Worm (Caenorhabditis elegans) whole organism, L3 larva: ENCODE data around the gene fax-1.

ENCODE experiments used
- R02D3.7 ChIP-seq: fragments of 150-350 bp; optimal IDR thresholded peaks from 2 replicates; lab custom pipeline; 2014; ENCODE audit warnings: missing biosample characterization, missing genetic modification characterization
- ZK546.5 ChIP-seq: sonication (generic microtip); optimal IDR thresholded peaks from 2 replicates; lab custom pipeline; 2017; ENCODE audit warnings: missing biosample characterization, missing genetic modification characterization
- aly-2 ChIP-seq: fragments of 150-350 bp; optimal IDR thresholded peaks from 2 replicates; lab custom pipeline; 2014; ENCODE audit warnings: missing biosample characterization, missing genetic modification characterization
- ama-1 ChIP-seq: fragments of 150-350 bp; optimal IDR thresholded peaks from 2 replicates; lab custom pipeline; 2018
- ceh-16 ChIP-seq: sonication (generic microtip); optimal IDR thresholded peaks from 2 replicates; lab custom pipeline; 2017; ENCODE audit warnings: missing biosample characterization, missing genetic modification characterization
- ceh-28 ChIP-seq: fragments of 150-350 bp; optimal IDR thresholded peaks from 2 replicates; lab custom pipeline; 2014; ENCODE audit warnings: missing biosample characterization, missing genetic modification reagents, missing genetic modification characterization
- ceh-82 ChIP-seq: fragments of 150-350 bp; optimal IDR thresholded peaks from 2 replicates; lab custom pipeline; 2014; ENCODE audit warnings: missing biosample characterization, missing genetic modification characterization
- ceh-9 ChIP-seq: sonication (generic microtip); optimal IDR thresholded peaks from 2 replicates; lab custom pipeline; 2018; ENCODE audit warnings: missing biosample characterization, missing genetic modification characterization
- egl-27 ChIP-seq: sonication (generic microtip); optimal IDR thresholded peaks from 4 replicates; lab custom pipeline; 2017; ENCODE audit warnings: missing biosample characterization, missing genetic modification reagents, missing genetic modification characterization
- egl-5 ChIP-seq: fragments of 150-350 bp; optimal IDR thresholded peaks from 2 replicates; lab custom pipeline; 2017; ENCODE audit warnings: missing biosample characterization, missing genetic modification reagents, missing genetic modification characterization, inconsistent platforms
- elt-1 ChIP-seq: fragments of 150-350 bp; optimal IDR thresholded peaks from 2 replicates; lab custom pipeline; 2014; ENCODE audit warnings: missing biosample characterization, missing genetic modification characterization
- elt-2 ChIP-seq: sonication (generic microtip); optimal IDR thresholded peaks from 2 replicates; lab custom pipeline; 2016; ENCODE audit warnings: missing genetic modification reagents, mild to moderate bottlenecking, missing genetic modification characterization, missing compliant biosample characterization
- elt-3 ChIP-seq, 3 experiments: fragments of 150-350 bp in 1 of 3; sonication (generic microtip) in 2 of 3; optimal IDR thresholded peaks; 2 replicates in 2 of 3; 4 replicates in 1 of 3; lab custom pipeline; 2014 to 2017; ENCODE audit warnings: missing biosample characterization in 3 of 3, missing genetic modification characterization in 3 of 3
- eor-1 ChIP-seq, 2 experiments: fragments of 150-350 bp; optimal IDR thresholded peaks; 2 replicates each; lab custom pipeline; 2014 to 2018; ENCODE audit warnings: missing biosample characterization in 2 of 2, missing genetic modification characterization in 2 of 2
- fkh-10 ChIP-seq: sonication (generic microtip); optimal IDR thresholded peaks from 2 replicates; lab custom pipeline; 2017; ENCODE audit warnings: missing biosample characterization, missing genetic modification reagents, missing genetic modification characterization
- hmg-11 ChIP-seq: sonication (generic microtip); optimal IDR thresholded peaks from 2 replicates; lab custom pipeline; 2016; ENCODE audit warnings: missing genetic modification characterization, missing compliant biosample characterization
- lsy-12 ChIP-seq: sonication (generic microtip); optimal IDR thresholded peaks from 2 replicates; lab custom pipeline; 2016; ENCODE audit warnings: mild to moderate bottlenecking, missing genetic modification characterization, missing compliant biosample characterization
- mdl-1 ChIP-seq: fragments of 150-350 bp; optimal IDR thresholded peaks from 2 replicates; lab custom pipeline; 2014; ENCODE audit warnings: missing biosample characterization, missing genetic modification characterization
- mml-1 ChIP-seq: fragments of 150-350 bp; sonication (generic microtip); optimal IDR thresholded peaks from 3 replicates; lab custom pipeline; 2014; ENCODE audit warnings: missing biosample characterization, missing genetic modification characterization
- nfya-1 ChIP-seq: sonication (generic microtip); optimal IDR thresholded peaks from 2 replicates; lab custom pipeline; 2017; ENCODE audit warnings: missing genetic modification characterization, mild to moderate bottlenecking, missing compliant biosample characterization, antibody characterized with exemption, moderate library complexity; ENCODE audit not compliant: insufficient read depth
- nhr-12 ChIP-seq: fragments of 150-350 bp; optimal IDR thresholded peaks from 2 replicates; lab custom pipeline; 2014; ENCODE audit warnings: missing biosample characterization, missing genetic modification characterization
- nhr-237 ChIP-seq: fragments of 150-350 bp; optimal IDR thresholded peaks from 2 replicates; lab custom pipeline; 2014; ENCODE audit warnings: missing biosample characterization, missing genetic modification characterization
- nhr-25 ChIP-seq: sonication (generic microtip); optimal IDR thresholded peaks from 2 replicates; lab custom pipeline; 2017; ENCODE audit warnings: missing biosample characterization, missing genetic modification characterization
- nhr-28 ChIP-seq: fragments of 150-350 bp; optimal IDR thresholded peaks from 2 replicates; lab custom pipeline; 2014; ENCODE audit warnings: missing biosample characterization, missing genetic modification characterization
- nhr-43 ChIP-seq: sonication (generic microtip); optimal IDR thresholded peaks from 2 replicates; lab custom pipeline; 2016; ENCODE audit warnings: mild to moderate bottlenecking, missing genetic modification characterization, missing compliant biosample characterization; ENCODE audit not compliant: poor library complexity, severe bottlenecking
- nhr-67 ChIP-seq: fragments of 150-350 bp; optimal IDR thresholded peaks from 2 replicates; lab custom pipeline; 2014; ENCODE audit warnings: missing biosample characterization, missing genetic modification characterization
- nhr-77 ChIP-seq: fragments of 150-350 bp; optimal IDR thresholded peaks from 2 replicates; lab custom pipeline; 2014; ENCODE audit warnings: missing biosample characterization, missing genetic modification characterization
- pha-4 ChIP-seq: fragments of 150-350 bp; optimal IDR thresholded peaks from 2 replicates; lab custom pipeline; 2014; ENCODE audit warnings: missing biosample characterization, missing genetic modification reagents, missing genetic modification characterization
- pqm-1 ChIP-seq: fragments of 150-350 bp; optimal IDR thresholded peaks from 2 replicates; lab custom pipeline; 2017; ENCODE audit warnings: missing biosample characterization, missing genetic modification characterization, inconsistent platforms
- sea-2 ChIP-seq: fragments of 150-350 bp; sonication (generic microtip); optimal IDR thresholded peaks from 4 replicates; lab custom pipeline; 2014; ENCODE audit warnings: missing biosample characterization, missing genetic modification reagents, missing genetic modification characterization
- snpc-4 ChIP-seq: fragments of 150-350 bp; optimal IDR thresholded peaks from 2 replicates; lab custom pipeline; 2014; ENCODE audit warnings: missing biosample characterization, missing genetic modification characterization
- tbx-2 ChIP-seq: sonication (generic microtip); optimal IDR thresholded peaks from 2 replicates; lab custom pipeline; 2016; ENCODE audit warnings: mild to moderate bottlenecking, missing genetic modification characterization, missing compliant biosample characterization
- unc-39 ChIP-seq: sonication (generic microtip); optimal IDR thresholded peaks from 4 replicates; lab custom pipeline; 2017; ENCODE audit warnings: missing biosample characterization, missing genetic modification characterization
- unc-62 ChIP-seq: fragments of 150-350 bp; sonication (generic microtip); optimal IDR thresholded peaks from 4 replicates; lab custom pipeline; 2014; ENCODE audit warnings: missing biosample characterization, missing genetic modification reagents, missing genetic modification characterization
- zag-1 ChIP-seq: fragments of 150-350 bp; optimal IDR thresholded peaks from 2 replicates; lab custom pipeline; 2014; ENCODE audit warnings: missing biosample characterization, missing genetic modification characterization
- ztf-4 ChIP-seq: fragments of 150-350 bp; optimal IDR thresholded peaks from 2 replicates; lab custom pipeline; 2014; ENCODE audit warnings: missing biosample characterization, missing genetic modification characterization

fax-1 gene

ce11 chrX:3181870-3182269, 17.3 kb downstream of the fax-1 start:
- TF ChIP-seq elt-2 = peak; percentile 76
- TF ChIP-seq ZK546.5 = no peak
- no peak for TF ChIP-seq R02D3.7 (tag; lab: Kevin White, UChicago)
- peak; percentile 43 for TF ChIP-seq pqm-1 (tag; lab: Kevin White, UChicago)
- TF ChIP-seq, all 47 proteins: peak for 2

- TF ChIP-seq ama-1 (lab: Kevin White, UChicago) (no peak), fkh-10 (GFP tag; lab: Kevin White, UChicago) (peak; percentile 40), hmg-11 (tag; lab: Kevin White, UChicago) (peak; percentile 8), zag-1 (tag; lab: Kevin White, UChicago) (no peak), R02D3.7 (tag; lab: Kevin White, UChicago) (no peak), pha-4 (tag; lab: Kevin White, UChicago) (no peak), mdl-1 (tag; lab: Kevin White, UChicago) (no peak), ceh-82 (tag; lab: Kevin White, UChicago) (no peak), nfya-1 (no peak)
Measured at ce11 chrX:3181376-3181775, 17.8 kb downstream of the fax-1 start.

- TF ChIP-seq snpc-4 (tag; lab: Kevin White, UChicago) (no peak), pha-4 (tag; lab: Kevin White, UChicago) (peak; percentile 28)
Measured at ce11 chrX:3178501-3178900, 20.6 kb downstream of the fax-1 start, which contains the start of gene klp-4. Gene klp-4 (minus strand): TSS chrX:3178701.

DNA sequence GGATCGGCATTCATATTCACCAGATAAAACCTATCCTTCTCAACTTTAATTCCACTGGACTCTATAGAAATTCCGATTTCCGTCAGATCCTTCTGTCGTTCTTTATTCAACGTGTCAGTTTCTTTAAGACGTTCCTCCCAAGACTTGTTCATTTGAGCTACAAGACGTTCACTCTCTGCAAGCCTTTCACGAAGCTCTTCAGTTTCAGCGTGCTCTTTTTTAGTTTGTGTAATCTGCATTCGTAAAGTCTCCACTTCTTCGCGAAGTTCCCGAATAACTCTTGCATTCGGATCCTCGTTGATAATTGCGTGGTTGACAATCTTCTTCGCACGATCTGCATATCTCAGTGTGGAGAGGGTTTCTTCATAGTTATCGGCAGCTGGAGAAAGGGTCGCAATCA, 22.4 kb downstream of the fax-1 start:
- TF ChIP-seq nhr-12 (tag; lab: Kevin White, UChicago) = no peak
- no peak for TF ChIP-seq nhr-77 (tag; lab: Kevin White, UChicago)
- no peak for TF ChIP-seq egl-5 (tag; lab: Kevin White, UChicago)
- no peak for TF ChIP-seq eor-1 (tag; optimal IDR thresholded peaks at IDR 0.05; lab: Kevin White, UChicago)
- no peak for TF ChIP-seq unc-62 (GFP tag; lab: Kevin White, UChicago)
- no peak for TF ChIP-seq tbx-2 (tag; lab: Kevin White, UChicago)
- TF ChIP-seq mml-1 (tag; lab: Kevin White, UChicago) = no peak
- no peak for TF ChIP-seq nhr-237 (tag; lab: Kevin White, UChicago)
- TF ChIP-seq nhr-43 = no peak
- no peak for TF ChIP-seq nhr-28

ce11 chrX:3170456-3170855, 28.7 kb downstream of the fax-1 start, which contains the start of gene C15C7.6:
Gene C15C7.6 (minus strand): TSS chrX:3170556.
- no peak for TF ChIP-seq nhr-77 (tag; lab: Kevin White, UChicago)
- TF ChIP-seq ceh-28 = no peak
- TF ChIP-seq ztf-4 (tag; lab: Kevin White, UChicago) = no peak
- TF ChIP-seq egl-27 (tag; lab: Kevin White, UChicago) = no peak
- no peak for TF ChIP-seq nhr-25 (tag; lab: Kevin White, UChicago)
- no peak for TF ChIP-seq ceh-16 (tag; lab: Kevin White, UChicago)
- TF ChIP-seq ZK546.5 = no peak
- TF ChIP-seq tbx-2 (tag; lab: Kevin White, UChicago) = no peak
- TF ChIP-seq lsy-12 (tag; lab: Kevin White, UChicago) = no peak
- no peak for TF ChIP-seq eor-1 (tag; optimal IDR thresholded peaks at IDR 0.05; lab: Kevin White, UChicago)
- TF ChIP-seq, all 47 proteins: peak for 0

DNA sequence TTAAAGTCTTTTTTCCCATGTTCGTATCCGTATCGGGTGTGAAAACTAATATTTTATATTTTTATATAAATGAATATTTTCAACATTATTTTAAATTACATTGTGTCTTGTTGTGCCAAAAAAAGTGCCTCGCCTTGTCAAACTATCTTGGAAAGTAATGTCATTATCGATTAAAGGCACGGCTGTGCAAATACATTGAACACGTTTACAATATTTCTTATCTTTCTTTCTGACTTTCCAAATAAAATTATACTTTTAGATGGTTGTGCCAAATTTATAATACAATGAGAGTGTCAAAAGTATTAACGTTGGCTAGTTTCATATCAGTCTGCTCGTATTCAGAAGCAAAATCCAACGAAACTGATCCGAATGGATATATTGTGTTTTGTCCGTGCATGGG, 33.6 kb downstream of the fax-1 start, which contains the start of gene pfut-1:
Gene pfut-1, plus strand, starts transcription at position 258 of the 400 bp plus-strand sequence.
- TF ChIP-seq unc-62 (GFP tag; lab: Kevin White, UChicago) = no peak
- TF ChIP-seq elt-3 (tag; optimal IDR thresholded peaks at IDR 0.05; lab: Kevin White, UChicago) = no peak
- no peak for TF ChIP-seq ceh-9 (tag; lab: Kevin White, UChicago)
- no peak for TF ChIP-seq snpc-4 (tag; lab: Kevin White, UChicago)
- no peak for TF ChIP-seq elt-1 (tag; lab: Kevin White, UChicago)
- TF ChIP-seq aly-2 (tag; lab: Kevin White, UChicago) = no peak
- no peak for TF ChIP-seq nhr-28
- no peak for TF ChIP-seq hmg-11 (tag; lab: Kevin White, UChicago)
- no peak for TF ChIP-seq unc-39 (tag; lab: Kevin White, UChicago)
- TF ChIP-seq egl-27 (tag; lab: Kevin White, UChicago) = no peak
- peak; percentile 29 for TF ChIP-seq pqm-1 (tag; lab: Kevin White, UChicago)
- TF ChIP-seq elt-2 = peak; percentile 61
- TF ChIP-seq sea-2 (GFP tag; lab: Kevin White, UChicago) = no peak
- no peak for TF ChIP-seq nhr-67 (tag; lab: Kevin White, UChicago)
- no peak for TF ChIP-seq egl-5 (tag; lab: Kevin White, UChicago)
- TF ChIP-seq, all 47 proteins: peak for 2
